ENCODE assay signal across 2 worm cellular contexts in genomic region chrIII:2008334-2008733, ce11.
TF ChIP-seq lines count a peak whose summit lies in the region.

No protein-coding gene starts in this region.

TF ChIP-seq in whole organism, L4 larva, 104 proteins besides CTCF, POLR2A, EP300 and RAD21:
- TF ChIP-seq unc-62 (GFP tag; optimal IDR thresholded peaks at IDR 0.05 in 1 of 2; lab: Kevin White, UChicago) (no peak), unc-62 (tag; optimal IDR thresholded peaks at IDR 0.05; lab: Kevin White, UChicago) (no peak), set-16 (GFP tag; IDR thresholded peaks at IDR 0.05; lab: Robert Waterston, UW) (peak; percentile 65)

TF ChIP-seq in whole organism, young adult, 124 proteins besides CTCF, POLR2A, EP300 and RAD21:
- TF ChIP-seq ceh-27 (GFP tag; optimal IDR thresholded peaks at IDR 0.05; lab: Kevin White, UChicago) (no peak), egl-18 (GFP tag; IDR thresholded peaks at IDR 0.05; lab: Robert Waterston, UW) (no peak), Y67H2A.10 (GFP tag; conservative IDR thresholded peaks at IDR 0.05; lab: Robert Waterston, UW) (no peak), attf-6 (GFP tag; IDR thresholded peaks at IDR 0.05; lab: Robert Waterston, UW) (no peak), zfh-2 (GFP tag; conservative IDR thresholded peaks at IDR 0.05; lab: Robert Waterston, UW) (peak; percentile 67)
